Fruit fly (Drosophila melanogaster) whole organism, embryonic: ENCODE measurements around the gene RapGAP1.

Experiments
- Atf6 ChIP-seq: fragments of 200-800 bp; sonication (Bioruptor generic); IDR thresholded peaks from 2 replicates; pipeline ENCODE4 v1.3.6; 2022; ENCODE audit warnings: missing biosample characterization, missing genetic modification characterization
- BEAF-32 ChIP-seq: fragments of 200-800 bp; sonication (Bioruptor generic); optimal IDR thresholded peaks from 3 replicates; lab custom pipeline; 2017; ENCODE audit warnings: missing biosample characterization, missing genetic modification characterization, mild to moderate bottlenecking, moderate library complexity, missing genetic modification reagents
- Bdp1 ChIP-seq: fragments of 200-800 bp; sonication (Bioruptor generic); optimal IDR thresholded peaks from 3 replicates; lab custom pipeline; 2016; ENCODE audit warnings: missing biosample characterization, missing genetic modification characterization
- CG10267 ChIP-seq: fragments of 200-800 bp; sonication (Bioruptor generic); optimal IDR thresholded peaks from 2 replicates; lab custom pipeline; 2018; ENCODE audit warnings: missing biosample characterization, mild to moderate bottlenecking, missing genetic modification characterization, moderate library complexity
- CG12391 ChIP-seq: fragments of 200-800 bp; sonication (Bioruptor generic); optimal IDR thresholded peaks from 3 replicates; lab custom pipeline; 2018; ENCODE audit warnings: missing biosample characterization, mild to moderate bottlenecking, missing genetic modification characterization, moderate library complexity
- CG14014 ChIP-seq: fragments of 200-800 bp; sonication (Bioruptor generic); IDR thresholded peaks from 2 replicates; pipeline ENCODE4 v1.3.6; 2022; ENCODE audit warnings: missing biosample characterization, missing genetic modification characterization
- CG14860 ChIP-seq: fragments of 200-800 bp; sonication (Bioruptor generic); IDR thresholded peaks from 3 replicates; pipeline ENCODE4 v1.3.6; 2022; ENCODE audit warnings: missing biosample characterization, missing genetic modification characterization; ENCODE audit not compliant: partially characterized antibody
- CG14965 ChIP-seq: fragments of 200-800 bp; sonication (Bioruptor generic); optimal IDR thresholded peaks from 2 replicates; lab custom pipeline; 2016; ENCODE audit warnings: missing biosample characterization, missing genetic modification characterization, borderline replicate concordance
- CG15696 ChIP-seq: fragments of 200-800 bp; sonication (Bioruptor generic); optimal IDR thresholded peaks from 2 replicates; lab custom pipeline; 2019; ENCODE audit warnings: missing biosample characterization, mild to moderate bottlenecking, missing genetic modification characterization, moderate library complexity
- CG1647 ChIP-seq: fragments of 200-800 bp; sonication (Bioruptor generic); optimal IDR thresholded peaks from 3 replicates; lab custom pipeline; 2016; ENCODE audit warnings: missing biosample characterization, missing genetic modification characterization
- CG1792 ChIP-seq: fragments of 200-800 bp; sonication (Bioruptor generic); optimal IDR thresholded peaks from 2 replicates; lab custom pipeline; 2016; ENCODE audit warnings: missing biosample characterization, missing genetic modification characterization
- CG18262 ChIP-seq: fragments of 200-800 bp; optimal IDR thresholded peaks from 3 replicates; lab custom pipeline; 2019; ENCODE audit warnings: missing biosample characterization, mild to moderate bottlenecking, missing genetic modification characterization, moderate library complexity
- CG18619 ChIP-seq: fragments of 200-800 bp; sonication (Bioruptor generic); optimal IDR thresholded peaks from 3 replicates; lab custom pipeline; 2017; ENCODE audit warnings: missing biosample characterization, mild to moderate bottlenecking, missing genetic modification characterization
- CG30403 ChIP-seq: fragments of 200-800 bp; sonication (Bioruptor generic); optimal IDR thresholded peaks from 3 replicates; lab custom pipeline; 2016; ENCODE audit warnings: missing biosample characterization, missing genetic modification characterization
- CG3407 ChIP-seq: fragments of 200-800 bp; sonication (Bioruptor generic); optimal IDR thresholded peaks from 2 replicates; lab custom pipeline; 2018; ENCODE audit warnings: missing biosample characterization, mild to moderate bottlenecking, missing genetic modification characterization
- CG34376 ChIP-seq: fragments of 200-800 bp; sonication (Bioruptor generic); optimal IDR thresholded peaks from 2 replicates; lab custom pipeline; 2018; ENCODE audit warnings: missing biosample characterization, mild to moderate bottlenecking, missing genetic modification characterization
- CG4424 ChIP-seq: fragments of 200-800 bp; sonication (Bioruptor generic); optimal IDR thresholded peaks from 3 replicates; lab custom pipeline; 2016; ENCODE audit warnings: missing biosample characterization, missing genetic modification characterization
- CG4820 ChIP-seq: fragments of 200-800 bp; sonication (Bioruptor generic); optimal IDR thresholded peaks from 3 replicates; lab custom pipeline; 2016; ENCODE audit warnings: missing biosample characterization, missing genetic modification characterization
- CG6689 ChIP-seq: fragments of 200-800 bp; sonication (Bioruptor generic); IDR thresholded peaks from 2 replicates; pipeline ENCODE4 v1.3.6; 2022; ENCODE audit warnings: missing biosample characterization, missing genetic modification characterization
- CG7745 ChIP-seq: fragments of 200-800 bp; sonication (Bioruptor generic); optimal IDR thresholded peaks from 2 replicates; lab custom pipeline; 2018; ENCODE audit warnings: missing biosample characterization, mild to moderate bottlenecking, missing genetic modification characterization, moderate library complexity
- CG8290 ChIP-seq, 3 experiments: fragments of 200-800 bp; sonication (Bioruptor generic); optimal IDR thresholded peaks; 2 replicates each; lab custom pipeline; 2016 to 2019; ENCODE audit warnings: missing biosample characterization in 3 of 3, missing genetic modification characterization in 3 of 3, mild to moderate bottlenecking in 2 of 3, moderate library complexity in 1 of 3
- Dad ChIP-seq: fragments of 200-800 bp; sonication (Bioruptor generic); optimal IDR thresholded peaks from 3 replicates; lab custom pipeline; 2016; ENCODE audit warnings: missing biosample characterization, missing genetic modification characterization
- H2.0 ChIP-seq: fragments of 200-800 bp; sonication (Bioruptor generic); IDR thresholded peaks from 2 replicates; pipeline ENCODE4 v1.3.6; 2022; ENCODE audit warnings: missing biosample characterization, missing genetic modification characterization
- HLH3B ChIP-seq: fragments of 200-800 bp; sonication (Bioruptor generic); IDR thresholded peaks from 2 replicates; pipeline ENCODE4 v1.3.6; 2022; ENCODE audit warnings: missing biosample characterization, missing genetic modification characterization
- Lim3 ChIP-seq: fragments of 200-800 bp; sonication (Bioruptor generic); IDR thresholded peaks from 2 replicates; pipeline ENCODE4 v1.3.6; 2022; ENCODE audit warnings: missing biosample characterization, missing genetic modification characterization
- Mad ChIP-seq: fragments of 200-800 bp; sonication (Bioruptor generic); optimal IDR thresholded peaks from 2 replicates; lab custom pipeline; 2016; ENCODE audit warnings: missing biosample characterization, missing genetic modification characterization
- Med ChIP-seq: fragments of 200-800 bp; sonication (Bioruptor generic); peaks from one replicate; lab custom pipeline; 2016; ENCODE audit warnings: missing biosample characterization, missing genetic modification characterization, mild to moderate bottlenecking, inconsistent platforms, moderate library complexity
- Mes4 ChIP-seq: fragments of 200-800 bp; sonication (Bioruptor generic); optimal IDR thresholded peaks from 2 replicates; lab custom pipeline; 2016; ENCODE audit warnings: missing biosample characterization, missing genetic modification characterization
- Myb ChIP-seq: fragments of 200-800 bp; sonication (Bioruptor generic); optimal IDR thresholded peaks from 2 replicates; lab custom pipeline; 2016; ENCODE audit warnings: missing biosample characterization, missing genetic modification characterization
- Oli ChIP-seq: fragments of 200-800 bp; sonication (Bioruptor generic); optimal IDR thresholded peaks from 2 replicates; lab custom pipeline; 2018; ENCODE audit warnings: missing biosample characterization, mild to moderate bottlenecking, missing genetic modification characterization, moderate library complexity
- Sox100B ChIP-seq: fragments of 200-800 bp; sonication (Bioruptor generic); optimal IDR thresholded peaks from 3 replicates; lab custom pipeline; 2018; ENCODE audit warnings: missing biosample characterization, mild to moderate bottlenecking, missing genetic modification characterization
- Ssrp ChIP-seq: fragments of 200-800 bp; sonication (Bioruptor generic); optimal IDR thresholded peaks from 2 replicates; lab custom pipeline; 2018; ENCODE audit warnings: missing biosample characterization, mild to moderate bottlenecking, missing genetic modification characterization, moderate library complexity
- chif ChIP-seq, 2 experiments: fragments of 200-800 bp; sonication (Bioruptor generic); optimal IDR thresholded peaks; 3 replicates each; lab custom pipeline; 2016; ENCODE audit warnings: missing biosample characterization in 2 of 2, missing genetic modification characterization in 2 of 2
- dati ChIP-seq: fragments of 200-800 bp; sonication (Bioruptor generic); IDR thresholded peaks from 2 replicates; pipeline ENCODE4 v1.3.6; 2022; ENCODE audit warnings: missing biosample characterization, missing genetic modification characterization
- dimm ChIP-seq: fragments of 200-800 bp; sonication (Bioruptor generic); IDR thresholded peaks from 2 replicates; pipeline ENCODE4 v1.3.6; 2022; ENCODE audit warnings: missing biosample characterization, missing genetic modification characterization
- dmrt99B ChIP-seq: fragments of 200-800 bp; sonication (Bioruptor generic); optimal IDR thresholded peaks from 2 replicates; lab custom pipeline; 2018; ENCODE audit warnings: missing biosample characterization, mild to moderate bottlenecking, missing genetic modification characterization, moderate library complexity
- ems ChIP-seq: fragments of 200-800 bp; sonication (Bioruptor generic); optimal IDR thresholded peaks from 3 replicates; lab custom pipeline; 2016; ENCODE audit warnings: missing biosample characterization, missing genetic modification characterization
- fd102C ChIP-seq: fragments of 200-800 bp; sonication (Bioruptor generic); optimal IDR thresholded peaks from 2 replicates; lab custom pipeline; 2018; ENCODE audit warnings: missing biosample characterization, mild to moderate bottlenecking, missing genetic modification characterization, moderate library complexity
- ind ChIP-seq: fragments of 200-800 bp; sonication (Bioruptor generic); optimal IDR thresholded peaks from 3 replicates; lab custom pipeline; 2016; ENCODE audit warnings: missing biosample characterization, missing genetic modification characterization
- ken ChIP-seq: fragments of 200-800 bp; sonication (Bioruptor generic); IDR thresholded peaks from 3 replicates; pipeline ENCODE4 v1.3.6; 2022; ENCODE audit warnings: missing biosample characterization, missing genetic modification characterization
- pan ChIP-seq, 4 experiments: fragments of >200 bp in 3 of 4; fragments of 200-800 bp in 1 of 4; sonication (Bioruptor generic) in 1 of 4; optimal IDR thresholded peaks in 3 of 4; IDR thresholded peaks in 1 of 4; 2 replicates each; pipeline versions ENCODE4 v1.3.6 to Lab custom; 2017 to 2022; ENCODE audit warnings: missing biosample characterization in 2 of 4, missing genetic modification characterization in 2 of 4, mixed read lengths in 1 of 4
- peb ChIP-seq: fragments of 200-800 bp; sonication (Bioruptor generic); IDR thresholded peaks from 2 replicates; pipeline ENCODE4 v1.3.6; 2022; ENCODE audit warnings: missing biosample characterization, missing genetic modification characterization
- phol ChIP-seq: fragments of 200-800 bp; sonication (Bioruptor generic); optimal IDR thresholded peaks from 3 replicates; lab custom pipeline; 2018; ENCODE audit warnings: missing biosample characterization, mild to moderate bottlenecking, missing genetic modification characterization, moderate library complexity
- pum ChIP-seq: fragments of 200-800 bp; sonication (Bioruptor generic); optimal IDR thresholded peaks from 2 replicates; lab custom pipeline; 2016; ENCODE audit warnings: missing biosample characterization, missing genetic modification characterization
- pzg ChIP-seq: fragments of 200-800 bp; sonication (Bioruptor generic); optimal IDR thresholded peaks from 3 replicates; lab custom pipeline; 2018; ENCODE audit warnings: missing biosample characterization, mild to moderate bottlenecking, missing genetic modification characterization, moderate library complexity
- sens-2 ChIP-seq: fragments of 200-800 bp; sonication (Bioruptor generic); IDR thresholded peaks from 2 replicates; pipeline ENCODE4 v1.3.6; 2022; ENCODE audit warnings: missing biosample characterization, missing genetic modification characterization
- so ChIP-seq: fragments of 200-800 bp; sonication (Bioruptor generic); IDR thresholded peaks from 3 replicates; pipeline ENCODE4 v1.3.6; 2022; ENCODE audit warnings: missing biosample characterization, missing genetic modification characterization
- sob ChIP-seq: fragments of 200-800 bp; sonication (Bioruptor generic); IDR thresholded peaks from 2 replicates; pipeline ENCODE4 v1.3.6; 2022; ENCODE audit warnings: missing biosample characterization, missing genetic modification characterization
- wdn ChIP-seq: fragments of 200-800 bp; sonication (Bioruptor generic); IDR thresholded peaks from 2 replicates; pipeline ENCODE4 v1.3.6; 2022; ENCODE audit warnings: missing biosample characterization, missing genetic modification characterization

RapGAP1 gene

dm6 chr2L:7530437-7531091, 48.2 kb downstream of the RapGAP1 start (continued):
- TF ChIP-seq so (GFP tag; lab: Robert Waterston, UW): peak; percentile 98
- peak; percentile 99 for TF ChIP-seq CG34376 (GFP tag; lab: Kevin White, UChicago)
- TF ChIP-seq CG1792 (GFP tag; lab: Kevin White, UChicago): peak; percentile 60
- peak; percentile 30 for TF ChIP-seq pzg (GFP tag; lab: Kevin White, UChicago)
- peak; percentile 52 for TF ChIP-seq Myb (GFP tag; lab: Kevin White, UChicago)
- TF ChIP-seq Sox100B (GFP tag; lab: Kevin White, UChicago): peak; percentile 100
- TF ChIP-seq sens-2 (GFP tag; lab: Robert Waterston, UW): peak; percentile 89
- peak; percentile 98 for TF ChIP-seq Atf6 (GFP tag; lab: Robert Waterston, UW)
- peak; percentile 98 for TF ChIP-seq phol
- TF ChIP-seq CG7745 (tag; lab: Kevin White, UChicago): peak; percentile 83
- peak; percentile 93 for TF ChIP-seq wdn (GFP tag; lab: Robert Waterston, UW)
- TF ChIP-seq Lim3 (GFP tag; lab: Robert Waterston, UW): peak; percentile 87
- TF ChIP-seq sob (GFP tag; lab: Robert Waterston, UW): peak; percentile 97
- peak; percentile 77 for TF ChIP-seq pum (GFP tag; lab: Kevin White, UChicago)
- TF ChIP-seq ken (GFP tag; lab: Robert Waterston, UW): peak; percentile 91
- TF ChIP-seq Med (GFP tag; lab: Kevin White, UChicago): peak; percentile 96
- TF ChIP-seq Bdp1 (GFP tag; lab: Kevin White, UChicago): peak; percentile 83
- TF ChIP-seq Mes4 (GFP tag; lab: Kevin White, UChicago): peak; percentile 78
- peak; percentile 99 for TF ChIP-seq Oli
- peak; percentile 99 for TF ChIP-seq CG15696 (tag; lab: Kevin White, UChicago)
- TF ChIP-seq Mad (GFP tag; lab: Kevin White, UChicago): peak; percentile 93
- no peak for TF ChIP-seq CG14965
- TF ChIP-seq BEAF-32 (GFP tag; lab: Kevin White, UChicago): peak; percentile 29
- peak; percentile 94 for TF ChIP-seq peb (GFP tag; lab: Robert Waterston, UW)
- TF ChIP-seq CG10267 (tag; lab: Kevin White, UChicago): peak; percentile 97
- TF ChIP-seq CG30403: peak; percentile 99
- TF ChIP-seq CG4424 (GFP tag; lab: Kevin White, UChicago): peak; percentile 98
- peak; percentile 99 for TF ChIP-seq Ssrp
- TF ChIP-seq CG12391: peak; percentile 99
- peak; percentile 100 for TF ChIP-seq CG18262 (tag; lab: Kevin White, UChicago)
- peak; percentile 74 for TF ChIP-seq dati
- peak; percentile 98 for TF ChIP-seq HLH3B
- TF ChIP-seq CG8290 (GFP tag; optimal IDR thresholded peaks at IDR 0.05; lab: Kevin White, UChicago): peak; percentile 98
- TF ChIP-seq CG8290 (tag; optimal IDR thresholded peaks at IDR 0.05; lab: Kevin White, UChicago): peak; percentile 80 to 96
- peak; percentile 83 for TF ChIP-seq CG1647 (GFP tag; lab: Kevin White, UChicago)
- TF ChIP-seq dmrt99B (tag; lab: Kevin White, UChicago): peak; percentile 99
- peak; percentile 98 for TF ChIP-seq ind
- TF ChIP-seq CG6689: peak; percentile 98
- TF ChIP-seq pan (optimal IDR thresholded peaks at IDR 0.05; lab: Kevin White, UChicago): no peak
- TF ChIP-seq pan (GFP tag; optimal IDR thresholded peaks at IDR 0.05 in 1 of 2, IDR thresholded peaks at IDR 0.05 in 1 of 2): peak in 1 of 2 experiments; percentile 98
- TF ChIP-seq CG14014 (GFP tag; lab: Robert Waterston, UW): peak; percentile 98
- peak; percentile 78 to 83 for TF ChIP-seq chif (GFP tag; optimal IDR thresholded peaks at IDR 0.05; lab: Kevin White, UChicago)
- TF ChIP-seq ems (GFP tag; lab: Kevin White, UChicago): peak; percentile 93
- TF ChIP-seq Dad (GFP tag; lab: Kevin White, UChicago): peak; percentile 84
- TF ChIP-seq CG14860 (GFP tag; lab: Robert Waterston, UW): peak; percentile 69; the same call in 2 of the 3 replicates
- TF ChIP-seq H2.0 (GFP tag; lab: Robert Waterston, UW): peak; percentile 95
- peak; percentile 97 for TF ChIP-seq CG3407 (GFP tag; lab: Kevin White, UChicago)
- peak; percentile 93 for TF ChIP-seq fd102C (GFP tag; lab: Kevin White, UChicago)
- peak; percentile 99 for TF ChIP-seq CG18619 (GFP tag; lab: Kevin White, UChicago)
- peak; percentile 96 for TF ChIP-seq CG4820 (GFP tag; lab: Kevin White, UChicago)
- peak; percentile 90 for TF ChIP-seq dimm (GFP tag; lab: Robert Waterston, UW)
